Fruit fly (Drosophila melanogaster): Measurements from ENCODE around the gene CG33293.

dm6 chr3R:5261262-5261661 is 20.7 kb upstream of the CG33293 start:
- TF ChIP-seq CG8478 (optimal IDR thresholded peaks at IDR 0.05): no peak
- TF ChIP-seq pan (optimal IDR thresholded peaks at IDR 0.05): no peak
- no peak for TF ChIP-seq psq (optimal IDR thresholded peaks at IDR 0.05)
- TF ChIP-seq usp (GFP tag; optimal IDR thresholded peaks at IDR 0.05): no peak
- no peak for TF ChIP-seq Dll (optimal IDR thresholded peaks at IDR 0.05)
- TF ChIP-seq EcR (GFP tag; optimal IDR thresholded peaks at IDR 0.05): no peak
